Fruit fly (Drosophila melanogaster) whole organism, embryonic: ENCODE data around the gene Blimp-1.

Source experiments
- CG10462 ChIP-seq: fragments of 200-800 bp; sonication (Bioruptor generic); optimal IDR thresholded peaks from 2 replicates; lab custom pipeline; 2016; ENCODE audit warnings: missing biosample characterization, missing genetic modification characterization
- CG4360 ChIP-seq: fragments of 200-800 bp; sonication (Bioruptor generic); IDR thresholded peaks from 2 replicates; pipeline ENCODE4 v1.3.6; 2022; ENCODE audit warnings: missing biosample characterization, missing genetic modification characterization
- Fer2 ChIP-seq: fragments of 200-800 bp; sonication (Bioruptor generic); optimal IDR thresholded peaks from 2 replicates; lab custom pipeline; 2018; ENCODE audit warnings: missing biosample characterization, mild to moderate bottlenecking, missing genetic modification characterization, moderate library complexity
- Med ChIP-seq: fragments of 200-800 bp; sonication (Bioruptor generic); peaks from one replicate; lab custom pipeline; 2016; ENCODE audit warnings: missing biosample characterization, missing genetic modification characterization, mild to moderate bottlenecking, inconsistent platforms, moderate library complexity
- Mrtf ChIP-seq: fragments of 200-800 bp; sonication (Bioruptor generic); IDR thresholded peaks from 3 replicates; pipeline ENCODE4 v1.3.6; 2022; ENCODE audit warnings: missing biosample characterization, missing genetic modification characterization
- Pdp1 ChIP-seq, 2 experiments: fragments of 200-800 bp; sonication (Bioruptor generic); optimal IDR thresholded peaks; 3 replicates each; lab custom pipeline; 2016; ENCODE audit warnings: missing biosample characterization in 2 of 2, missing genetic modification characterization in 2 of 2, mild to moderate bottlenecking in 1 of 2, moderate library complexity in 1 of 2
- chm ChIP-seq: fragments of 200-800 bp; sonication (Bioruptor generic); IDR thresholded peaks from 2 replicates; pipeline ENCODE4 v1.3.6; 2022; ENCODE audit warnings: missing biosample characterization, missing genetic modification characterization
- inv ChIP-seq: fragments of 200-800 bp; sonication (Bioruptor generic); IDR thresholded peaks from 2 replicates; pipeline ENCODE4 v1.3.6; 2022; ENCODE audit warnings: missing biosample characterization, missing genetic modification characterization; ENCODE audit not compliant: partially characterized antibody
- toy ChIP-seq: fragments of 200-800 bp; sonication (Bioruptor generic); IDR thresholded peaks from 2 replicates; pipeline ENCODE4 v1.3.6; 2022; ENCODE audit warnings: missing biosample characterization, missing genetic modification characterization
- unpg ChIP-seq: fragments of 200-800 bp; sonication (Bioruptor generic); optimal IDR thresholded peaks from 3 replicates; lab custom pipeline; 2018; ENCODE audit warnings: missing biosample characterization, mild to moderate bottlenecking, missing genetic modification characterization, moderate library complexity
- zfh1 ChIP-seq: fragments of 200-800 bp; sonication (Bioruptor generic); IDR thresholded peaks from 3 replicates; pipeline ENCODE4 v1.3.6; 2022; ENCODE audit warnings: missing biosample characterization, missing genetic modification characterization

- no peak for TF ChIP-seq CG10462 (GFP tag; lab: Kevin White, UChicago)
- no peak for TF ChIP-seq Pdp1 (GFP tag; optimal IDR thresholded peaks at IDR 0.05; lab: Kevin White, UChicago)
- TF ChIP-seq chm (GFP tag; lab: Robert Waterston, UW): no peak
- TF ChIP-seq Mrtf (GFP tag; lab: Robert Waterston, UW): no peak
- TF ChIP-seq zfh1 (GFP tag; lab: Robert Waterston, UW): no peak
- TF ChIP-seq toy (GFP tag; lab: Robert Waterston, UW): no peak
- no peak for TF ChIP-seq Fer2
- TF ChIP-seq inv: no peak
- no peak for TF ChIP-seq CG4360
- TF ChIP-seq Med (GFP tag; lab: Kevin White, UChicago): no peak
- no peak for TF ChIP-seq unpg (GFP tag; lab: Kevin White, UChicago)
Observed at dm6 chr3L:5592437-5592836, 38.3 kb upstream of the Blimp-1 start, which contains the start of gene spo.
